Fruit fly (Drosophila melanogaster) Kc167 (cell line): ENCODE data around the gene CG8136.

Source experiments
- Myc ChIP-seq: fragments of >200 bp; optimal IDR thresholded peaks from 2 replicates; lab custom pipeline; 2017; ENCODE audit warnings: missing external identifiers
- Sin3A ChIP-seq: fragments of >200 bp; optimal IDR thresholded peaks from 2 replicates; lab custom pipeline; 2018; ENCODE audit warnings: missing external identifiers
- h ChIP-seq: fragments of >200 bp; optimal IDR thresholded peaks from 3 replicates; lab custom pipeline; 2018; ENCODE audit warnings: missing external identifiers
- psq ChIP-seq: fragments of >200 bp; optimal IDR thresholded peaks from 2 replicates; lab custom pipeline; 2017; ENCODE audit warnings: missing external identifiers

- TF ChIP-seq psq (no peak), Sin3A (lab: Kevin White, UChicago) (no peak), Myc (lab: Kevin White, UChicago) (no peak), h (lab: Kevin White, UChicago) (no peak)
These were observed 41.2 kb upstream of the CG8136 start, which contains the start of gene CG33325 for dm6 chr3R:8679934-8680333.
